Fruit fly (Drosophila melanogaster) whole organism, prepupa: ENCODE measurements around the gene CG42673.
A peak's percentile ranks its signal among the peaks of the same experiment; 100 is the strongest.

Source experiments
- CG10631 ChIP-seq: fragments of 200-800 bp; sonication (Bioruptor generic); optimal IDR thresholded peaks from 2 replicates; lab custom pipeline; 2016; ENCODE audit warnings: missing biosample characterization, missing genetic modification characterization
- CG1621 ChIP-seq: fragments of 200-800 bp; sonication (Bioruptor generic); optimal IDR thresholded peaks from 3 replicates; lab custom pipeline; 2018; ENCODE audit warnings: missing biosample characterization, mild to moderate bottlenecking, missing genetic modification characterization
- CG3032 ChIP-seq: fragments of 200-800 bp; optimal IDR thresholded peaks from 2 replicates; lab custom pipeline; 2019; ENCODE audit warnings: missing biosample characterization, mild to moderate bottlenecking, missing genetic modification characterization, moderate library complexity
- CG31627 ChIP-seq: fragments of 200-800 bp; sonication (Bioruptor generic); optimal IDR thresholded peaks from 3 replicates; lab custom pipeline; 2016; ENCODE audit warnings: missing biosample characterization, missing genetic modification characterization
- CG32006 ChIP-seq: fragments of 200-800 bp; sonication (Bioruptor generic); optimal IDR thresholded peaks from 3 replicates; lab custom pipeline; 2017; ENCODE audit warnings: missing biosample characterization, mild to moderate bottlenecking, missing genetic modification characterization
- CG34406 ChIP-seq: fragments of 200-800 bp; sonication (Bioruptor generic); optimal IDR thresholded peaks from 3 replicates; lab custom pipeline; 2016; ENCODE audit warnings: missing biosample characterization, missing genetic modification characterization
- CG6808 ChIP-seq: fragments of 200-800 bp; sonication (Bioruptor generic); optimal IDR thresholded peaks from 3 replicates; lab custom pipeline; 2017; ENCODE audit warnings: missing biosample characterization, missing genetic modification characterization, mild to moderate bottlenecking, moderate library complexity, missing genetic modification reagents
- CG7368 ChIP-seq: fragments of 200-800 bp; sonication (Bioruptor generic); optimal IDR thresholded peaks from 3 replicates; lab custom pipeline; 2016; ENCODE audit warnings: missing biosample characterization, missing genetic modification characterization
- CG8119 ChIP-seq: fragments of 200-800 bp; sonication (Bioruptor generic); IDR thresholded peaks from 3 replicates; pipeline ENCODE4 v1.3.6; 2022; ENCODE audit warnings: missing biosample characterization, missing genetic modification characterization
- CG8319 ChIP-seq: fragments of 200-800 bp; sonication (Bioruptor generic); optimal IDR thresholded peaks from 3 replicates; lab custom pipeline; 2016; ENCODE audit warnings: missing biosample characterization, missing genetic modification characterization
- CG8632 ChIP-seq: fragments of 200-800 bp; sonication (Bioruptor generic); optimal IDR thresholded peaks from 3 replicates; lab custom pipeline; 2016; ENCODE audit warnings: missing biosample characterization, missing genetic modification characterization
- CG9139 ChIP-seq: fragments of 200-800 bp; sonication (Bioruptor generic); optimal IDR thresholded peaks from 3 replicates; lab custom pipeline; 2017; ENCODE audit warnings: missing biosample characterization, mild to moderate bottlenecking, missing genetic modification characterization
- Eip75B ChIP-seq: fragments of 200-800 bp; sonication (Bioruptor generic); optimal IDR thresholded peaks from 3 replicates; lab custom pipeline; 2016; ENCODE audit warnings: missing biosample characterization, missing genetic modification characterization
- Eip78C ChIP-seq: fragments of 200-800 bp; sonication (Bioruptor generic); peaks from one replicate; lab custom pipeline; 2016; ENCODE audit warnings: missing biosample characterization, missing genetic modification characterization
- Ets21C ChIP-seq: fragments of 200-800 bp; sonication (Bioruptor generic); optimal IDR thresholded peaks from 3 replicates; lab custom pipeline; 2016; ENCODE audit warnings: missing biosample characterization, missing genetic modification characterization
- Gug ChIP-seq: fragments of 200-800 bp; sonication (Bioruptor generic); IDR thresholded peaks from 2 replicates; pipeline ENCODE4 v1.3.6; 2022; ENCODE audit warnings: missing biosample characterization, missing genetic modification characterization
- Lpt ChIP-seq: fragments of 200-800 bp; sonication (Bioruptor generic); optimal IDR thresholded peaks from 3 replicates; lab custom pipeline; 2016; ENCODE audit warnings: missing biosample characterization, missing genetic modification characterization
- OdsH ChIP-seq: fragments of 200-800 bp; sonication (Bioruptor generic); optimal IDR thresholded peaks from 3 replicates; lab custom pipeline; 2016; ENCODE audit warnings: missing biosample characterization, missing genetic modification characterization
- Sox102F ChIP-seq: fragments of 200-800 bp; sonication (Bioruptor generic); optimal IDR thresholded peaks from 2 replicates; lab custom pipeline; 2016; ENCODE audit warnings: missing biosample characterization, mild to moderate bottlenecking, missing genetic modification characterization
- achi ChIP-seq: fragments of 200-800 bp; sonication (Bioruptor generic); optimal IDR thresholded peaks from 3 replicates; lab custom pipeline; 2016; ENCODE audit warnings: missing biosample characterization, missing genetic modification characterization
- fkh ChIP-seq: fragments of 200-800 bp; sonication (Bioruptor generic); optimal IDR thresholded peaks from 3 replicates; lab custom pipeline; 2017; ENCODE audit warnings: missing biosample characterization, mild to moderate bottlenecking, missing genetic modification characterization, moderate library complexity
- lz ChIP-seq: fragments of 200-800 bp; sonication (Bioruptor generic); optimal IDR thresholded peaks from 3 replicates; lab custom pipeline; 2016; ENCODE audit warnings: missing biosample characterization, missing genetic modification characterization
- pdm3 ChIP-seq: fragments of 200-800 bp; sonication (Bioruptor generic); optimal IDR thresholded peaks from 3 replicates; lab custom pipeline; 2016; ENCODE audit warnings: missing biosample characterization, missing genetic modification characterization
- salr ChIP-seq, 2 experiments: fragments of 200-800 bp; sonication (Bioruptor generic); optimal IDR thresholded peaks; 3 replicates each; lab custom pipeline; 2016 to 2018; ENCODE audit warnings: missing biosample characterization in 2 of 2, missing genetic modification characterization in 2 of 2, mild to moderate bottlenecking in 1 of 2
- spab ChIP-seq: fragments of 200-800 bp; sonication (Bioruptor generic); optimal IDR thresholded peaks from 2 replicates; lab custom pipeline; 2017; ENCODE audit warnings: missing biosample characterization, mild to moderate bottlenecking, missing genetic modification characterization, missing genetic modification reagents
- svp ChIP-seq: fragments of 200-800 bp; sonication (Bioruptor generic); peaks from one replicate; lab custom pipeline; 2016; ENCODE audit warnings: missing biosample characterization, missing genetic modification characterization
- topi ChIP-seq: fragments of 200-800 bp; sonication (Bioruptor generic); optimal IDR thresholded peaks from 3 replicates; lab custom pipeline; 2016; ENCODE audit warnings: missing biosample characterization, missing genetic modification characterization

The CG42673 gene

DNA sequence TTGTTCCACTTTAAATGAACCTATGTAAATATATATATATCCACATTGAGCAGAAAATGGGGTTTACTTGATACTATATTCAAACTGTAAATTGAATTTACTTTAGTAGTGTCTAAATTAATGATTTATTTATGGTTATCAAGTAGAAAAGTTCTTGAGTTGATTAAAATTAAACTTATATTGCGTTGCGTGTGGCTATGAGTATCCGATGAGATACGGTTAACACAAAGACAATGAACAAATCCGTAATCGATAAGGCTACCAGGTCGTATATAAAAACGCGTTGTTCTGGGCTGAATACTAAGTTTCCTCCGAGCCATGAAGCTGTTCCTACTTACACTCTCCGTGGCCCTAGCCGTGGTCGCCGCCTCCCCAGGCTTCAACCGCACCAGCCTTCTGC lies 92.0 kb downstream of the CG42673 start, which contains the start of gene CG18179:
Gene CG18179 (plus strand): TSS at position 301 of the 400 bp plus-strand sequence.
- TF ChIP-seq CG1621: no peak
- TF ChIP-seq pdm3 (GFP tag; lab: Kevin White, UChicago): no peak
- no peak for TF ChIP-seq Gug (GFP tag; lab: Robert Waterston, UW)
- TF ChIP-seq Ets21C (GFP tag; lab: Kevin White, UChicago): no peak
- peak; percentile 16 for TF ChIP-seq svp (GFP tag; lab: Kevin White, UChicago)
- TF ChIP-seq Eip78C (GFP tag; lab: Kevin White, UChicago): no peak
- no peak for TF ChIP-seq CG7368 (GFP tag; lab: Kevin White, UChicago)
- TF ChIP-seq fkh (GFP tag; lab: Kevin White, UChicago): no peak
- TF ChIP-seq, all 60 proteins: peak for 1

DNA sequence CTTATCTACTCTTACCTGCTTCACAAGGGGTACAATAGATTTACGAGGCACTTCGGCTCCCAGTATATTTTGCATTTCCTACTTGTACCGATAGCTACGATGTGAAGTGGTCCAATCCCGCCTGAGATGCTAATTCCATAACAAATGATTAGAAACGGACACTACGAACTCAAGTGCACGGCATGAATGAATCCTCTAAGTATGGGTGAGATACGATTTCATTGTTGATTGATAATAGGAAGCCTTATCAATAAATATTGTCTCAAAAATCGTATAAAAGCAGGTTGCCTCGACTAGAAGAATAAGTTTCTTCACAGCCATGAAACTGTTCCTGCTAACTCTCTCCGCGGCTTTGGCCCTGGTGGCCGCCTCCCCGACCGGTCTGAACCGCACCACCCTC lies 93.7 kb downstream of the CG42673 start, which contains the start of gene CG18180:
Gene CG18180 (plus strand): TSS at position 301 of the 400 bp plus-strand sequence.
- TF ChIP-seq Gug (GFP tag; lab: Robert Waterston, UW) (no peak), lz (GFP tag; lab: Kevin White, UChicago) (no peak), topi (GFP tag; lab: Kevin White, UChicago) (no peak), CG7368 (GFP tag; lab: Kevin White, UChicago) (no peak), CG10631 (GFP tag; lab: Kevin White, UChicago) (no peak), OdsH (no peak), spab (no peak), Sox102F (GFP tag; lab: Kevin White, UChicago) (no peak), CG6808 (GFP tag; lab: Kevin White, UChicago) (no peak), CG9139 (GFP tag; lab: Kevin White, UChicago) (no peak), CG8632 (GFP tag; lab: Kevin White, UChicago) (no peak), CG32006 (GFP tag; lab: Kevin White, UChicago) (no peak), Lpt (GFP tag; lab: Kevin White, UChicago) (no peak)
- TF ChIP-seq, all 60 proteins: peak for 0

DNA sequence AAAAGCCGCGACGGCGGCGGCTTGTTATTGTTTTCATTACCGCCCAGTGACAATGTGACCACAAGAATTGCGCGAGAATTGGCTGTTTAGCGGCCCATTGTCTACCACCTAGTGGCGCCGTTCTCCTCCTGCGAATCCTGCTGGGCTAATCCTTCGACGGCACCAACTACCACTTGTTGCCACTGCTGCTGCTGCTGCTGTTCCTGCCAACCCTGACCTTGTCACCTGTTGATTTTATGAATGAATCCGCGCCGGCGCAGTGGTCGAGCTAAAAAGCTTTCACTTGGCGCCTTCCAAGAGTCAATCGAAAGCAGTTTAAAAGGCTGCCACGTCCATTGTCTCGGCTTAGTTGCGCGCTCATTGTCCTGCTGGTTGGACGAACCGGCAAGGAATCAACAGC lies 96.7 kb downstream of the CG42673 start, which contains the start of gene CNMaR:
Gene CNMaR (plus strand): TSS at position 348 of the 400 bp plus-strand sequence.
- TF ChIP-seq Lpt (GFP tag; lab: Kevin White, UChicago) (no peak), CG31627 (GFP tag; lab: Kevin White, UChicago) (no peak), CG8119 (GFP tag; lab: Robert Waterston, UW) (no peak), salr (GFP tag; optimal IDR thresholded peaks at IDR 0.05; lab: Kevin White, UChicago) (no peak), Eip75B (no peak), fkh (GFP tag; lab: Kevin White, UChicago) (no peak), spab (no peak), CG8319 (GFP tag; lab: Kevin White, UChicago) (no peak), OdsH (no peak), CG9139 (GFP tag; lab: Kevin White, UChicago) (no peak), achi (GFP tag; lab: Kevin White, UChicago) (no peak), CG34406 (no peak), CG3032 (tag; lab: Kevin White, UChicago) (no peak)
- TF ChIP-seq, all 60 proteins: peak for 0
